Worm (Caenorhabditis elegans): ENCODE measurements around the gene faah-3.

DNA sequence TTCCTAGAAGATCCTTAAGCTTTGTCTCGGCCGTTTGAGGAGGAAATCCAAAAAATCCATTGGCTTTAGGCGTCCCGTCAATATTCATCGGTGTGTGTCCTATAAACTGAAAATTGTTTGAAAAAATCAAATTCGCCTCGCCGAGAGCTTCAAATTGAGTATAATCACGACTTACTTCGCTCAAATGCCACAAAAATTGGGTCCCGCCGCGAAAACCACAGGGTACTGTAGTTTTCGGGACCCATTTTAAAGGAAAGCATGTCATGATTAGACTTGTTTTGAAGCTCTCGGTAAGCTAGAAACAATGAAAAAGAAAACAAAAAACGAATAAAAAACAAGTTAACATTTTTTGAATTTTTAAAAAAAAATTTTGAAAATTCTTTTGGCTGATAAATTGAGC is 44.9 kb upstream of the faah-3 start, which contains the start of gene egrh-2:
- TF ChIP-seq lin-39 (tag; optimal IDR thresholded peaks at IDR 0.05), result no peak
- no peak for TF ChIP-seq cey-2 (tag; optimal IDR thresholded peaks at IDR 0.05; ENCODE audit: borderline replicate concordance, insufficient read depth)

Data from whole organism, L4 larva.